Worm (Caenorhabditis elegans) whole organism, L1 larva: ENCODE data around the gene tbcb-1.

ENCODE experiments used
- C04F5.9 ChIP-seq: sonication (generic microtip); optimal IDR thresholded peaks from 2 replicates; lab custom pipeline; 2016; ENCODE audit warnings: missing genetic modification characterization, missing compliant biosample characterization
- C34B4.2 ChIP-seq: sonication (generic microtip); optimal IDR thresholded peaks from 2 replicates; lab custom pipeline; 2017; ENCODE audit warnings: mild to moderate bottlenecking, missing genetic modification characterization, missing compliant biosample characterization
- F16B12.6 ChIP-seq: fragments of 150-350 bp; optimal IDR thresholded peaks from 2 replicates; lab custom pipeline; 2014; ENCODE audit warnings: missing biosample characterization, missing genetic modification characterization
- aha-1 ChIP-seq: fragments of 150-350 bp; optimal IDR thresholded peaks from 2 replicates; lab custom pipeline; 2014; ENCODE audit warnings: missing biosample characterization, missing genetic modification characterization
- alr-1 ChIP-seq: fragments of 200-800 bp; sonication (Bioruptor generic); optimal IDR thresholded peaks from 2 replicates; lab custom pipeline; 2018; ENCODE audit warnings: borderline replicate concordance, mild to moderate bottlenecking, missing genetic modification characterization, missing compliant biosample characterization
- aly-2 ChIP-seq: fragments of 150-350 bp; optimal IDR thresholded peaks from 2 replicates; lab custom pipeline; 2014; ENCODE audit warnings: missing biosample characterization, missing genetic modification characterization
- ama-1 ChIP-seq: fragments of 150-350 bp; optimal IDR thresholded peaks from 2 replicates; lab custom pipeline; 2014
- blmp-1 ChIP-seq: fragments of 150-350 bp; optimal IDR thresholded peaks from 2 replicates; lab custom pipeline; 2014; ENCODE audit warnings: missing biosample characterization, missing genetic modification characterization
- ceh-82 ChIP-seq, 3 experiments: fragments of 150-350 bp in 1 of 3; sonication (generic microtip) in 2 of 3; optimal IDR thresholded peaks; 2 replicates each; lab custom pipeline; 2014 to 2017; ENCODE audit warnings: missing biosample characterization in 3 of 3, missing genetic modification characterization in 3 of 3
- ceh-88 ChIP-seq: fragments of 200-800 bp; sonication (Bioruptor generic); IDR thresholded peaks from 2 replicates; pipeline ENCODE4 v1.3.6; 2022; ENCODE audit warnings: missing genetic modification characterization, missing compliant biosample characterization
- efl-1 ChIP-seq, 4 experiments: fragments of 150-350 bp; optimal IDR thresholded peaks in 3 of 4; peaks in 1 of 4; 1 replicate in 1 of 4; 2 replicates in 3 of 4; lab custom pipeline; 2014; ENCODE audit warnings: missing biosample characterization in 2 of 4, missing genetic modification characterization in 2 of 4, missing genetic modification reagents in 2 of 4
- efl-3 ChIP-seq: fragments of 200-800 bp; sonication (Bioruptor generic); optimal IDR thresholded peaks from 2 replicates; lab custom pipeline; 2018; ENCODE audit warnings: mild to moderate bottlenecking, missing genetic modification characterization, missing compliant biosample characterization
- egl-13 ChIP-seq: sonication (generic microtip); optimal IDR thresholded peaks from 2 replicates; lab custom pipeline; 2016; ENCODE audit warnings: missing genotype, missing genetic modification reagents, missing genetic modification characterization, missing compliant biosample characterization
- elt-2 ChIP-seq: sonication (generic microtip); optimal IDR thresholded peaks from 2 replicates; lab custom pipeline; 2016; ENCODE audit warnings: missing genetic modification characterization, mild to moderate bottlenecking, inconsistent platforms, missing compliant biosample characterization, missing genetic modification reagents
- fkh-4 ChIP-seq: sonication (generic microtip); optimal IDR thresholded peaks from 2 replicates; lab custom pipeline; 2016; ENCODE audit warnings: missing compliant biosample characterization, missing genetic modification characterization, borderline replicate concordance
- fos-1 ChIP-seq: fragments of 150-350 bp; optimal IDR thresholded peaks from 2 replicates; lab custom pipeline; 2014; ENCODE audit warnings: missing biosample characterization, missing genetic modification characterization
- hpl-2 ChIP-seq: fragments of 150-350 bp; optimal IDR thresholded peaks from 2 replicates; lab custom pipeline; 2014; ENCODE audit warnings: missing biosample characterization, missing genetic modification reagents, missing genetic modification characterization
- isw-1 ChIP-seq: fragments of 200-800 bp; sonication (Bioruptor generic); IDR thresholded peaks from 2 replicates; pipeline ENCODE4 v1.3.6; 2022; ENCODE audit warnings: missing genetic modification characterization, missing compliant biosample characterization
- lin-13 ChIP-seq: fragments of 150-350 bp; optimal IDR thresholded peaks from 2 replicates; lab custom pipeline; 2014; ENCODE audit warnings: missing biosample characterization, missing genetic modification reagents, missing genetic modification characterization
- lin-14 ChIP-seq: fragments of 200-800 bp; sonication (Bioruptor generic); optimal IDR thresholded peaks from 2 replicates; lab custom pipeline; 2018; ENCODE audit warnings: mild to moderate bottlenecking, missing genetic modification characterization, moderate library complexity, missing compliant biosample characterization
- lin-15B ChIP-seq: fragments of 150-350 bp; sonication (generic microtip); optimal IDR thresholded peaks from 3 replicates; lab custom pipeline; 2014; ENCODE audit warnings: missing biosample characterization, missing genetic modification characterization
- lin-35 ChIP-seq, 2 experiments: fragments of 150-350 bp; optimal IDR thresholded peaks; 2 replicates each; lab custom pipeline; 2014; ENCODE audit warnings: missing biosample characterization in 2 of 2, missing genetic modification characterization in 2 of 2, missing genetic modification reagents in 2 of 2
- lin-39 ChIP-seq: fragments of 150-350 bp; optimal IDR thresholded peaks from 2 replicates; lab custom pipeline; 2014; ENCODE audit warnings: missing biosample characterization, missing genetic modification reagents, missing genetic modification characterization
- lir-3 ChIP-seq: sonication (generic microtip); optimal IDR thresholded peaks from 2 replicates; lab custom pipeline; 2016; ENCODE audit warnings: mild to moderate bottlenecking, missing genetic modification characterization, moderate library complexity, missing compliant biosample characterization; ENCODE audit not compliant: poor library complexity
- mdl-1 ChIP-seq, 2 experiments: fragments of 150-350 bp; optimal IDR thresholded peaks; 2 replicates each; lab custom pipeline; 2014 to 2017; ENCODE audit warnings: missing biosample characterization in 2 of 2, missing genetic modification characterization in 2 of 2, inconsistent platforms in 1 of 2
- mef-2 ChIP-seq: fragments of 150-350 bp; optimal IDR thresholded peaks from 2 replicates; lab custom pipeline; 2014; ENCODE audit warnings: missing biosample characterization, missing genetic modification characterization
- nhr-11 ChIP-seq: fragments of 150-350 bp; optimal IDR thresholded peaks from 2 replicates; lab custom pipeline; 2014; ENCODE audit warnings: missing biosample characterization, missing genetic modification characterization
- nhr-12 ChIP-seq: sonication (generic microtip); optimal IDR thresholded peaks from 2 replicates; lab custom pipeline; 2017; ENCODE audit warnings: missing biosample characterization, missing genetic modification characterization
- nhr-20 ChIP-seq: sonication (generic microtip); optimal IDR thresholded peaks from 2 replicates; lab custom pipeline; 2016; ENCODE audit warnings: mild to moderate bottlenecking, missing genetic modification characterization, missing compliant biosample characterization
- nhr-237 ChIP-seq: fragments of 150-350 bp; optimal IDR thresholded peaks from 2 replicates; lab custom pipeline; 2014; ENCODE audit warnings: missing biosample characterization, missing genetic modification characterization
- nhr-47 ChIP-seq: sonication (generic microtip); optimal IDR thresholded peaks from 2 replicates; lab custom pipeline; 2016; ENCODE audit warnings: mild to moderate bottlenecking, missing genetic modification characterization, moderate library complexity, missing compliant biosample characterization
- nhr-71 ChIP-seq: sonication (generic microtip); optimal IDR thresholded peaks from 2 replicates; lab custom pipeline; 2016; ENCODE audit warnings: mild to moderate bottlenecking, missing genetic modification characterization, moderate library complexity, missing compliant biosample characterization
- nhr-77 ChIP-seq: fragments of 150-350 bp; optimal IDR thresholded peaks from 2 replicates; lab custom pipeline; 2014; ENCODE audit warnings: missing biosample characterization, missing genetic modification characterization
- nhr-85 ChIP-seq: sonication (generic microtip); peaks from one replicate; lab custom pipeline; 2016; ENCODE audit warnings: missing genetic modification characterization, inconsistent platforms, missing compliant biosample characterization
- nhr-90 ChIP-seq: sonication (generic microtip); optimal IDR thresholded peaks from 2 replicates; lab custom pipeline; 2016; ENCODE audit warnings: mild to moderate bottlenecking, missing genetic modification characterization, missing compliant biosample characterization; ENCODE audit not compliant: poor library complexity
- pag-3 ChIP-seq: sonication (generic microtip); optimal IDR thresholded peaks from 2 replicates; lab custom pipeline; 2017; ENCODE audit warnings: missing genetic modification characterization, mild to moderate bottlenecking, missing compliant biosample characterization, antibody characterized with exemption, borderline replicate concordance; ENCODE audit not compliant: insufficient read depth
- pax-3 ChIP-seq: fragments of 200-800 bp; sonication (Bioruptor generic); optimal IDR thresholded peaks from 2 replicates; lab custom pipeline; 2018; ENCODE audit warnings: mild to moderate bottlenecking, missing genetic modification characterization, moderate library complexity, missing compliant biosample characterization
- rnt-1 ChIP-seq: sonication (generic microtip); optimal IDR thresholded peaks from 2 replicates; lab custom pipeline; 2016; ENCODE audit warnings: mild to moderate bottlenecking, missing genetic modification characterization, moderate library complexity, missing compliant biosample characterization
- snpc-4 ChIP-seq: fragments of 150-350 bp; optimal IDR thresholded peaks from 2 replicates; lab custom pipeline; 2014; ENCODE audit warnings: missing biosample characterization, missing genetic modification characterization
- snu-23 ChIP-seq: sonication (generic microtip); optimal IDR thresholded peaks from 2 replicates; lab custom pipeline; 2016; ENCODE audit warnings: missing genetic modification characterization, missing compliant biosample characterization
- sox-4 ChIP-seq: sonication (generic microtip); optimal IDR thresholded peaks from 2 replicates; lab custom pipeline; 2016; ENCODE audit warnings: missing genetic modification characterization, missing compliant biosample characterization
- sptf-1 ChIP-seq: fragments of 150-350 bp; optimal IDR thresholded peaks from 2 replicates; lab custom pipeline; 2014; ENCODE audit warnings: missing biosample characterization, missing genetic modification characterization
- sup-37 ChIP-seq: fragments of 200-800 bp; sonication (Bioruptor generic); optimal IDR thresholded peaks from 2 replicates; lab custom pipeline; 2018; ENCODE audit warnings: mild to moderate bottlenecking, missing genetic modification characterization, missing compliant biosample characterization
- swsn-7 ChIP-seq: sonication (generic microtip); optimal IDR thresholded peaks from 2 replicates; lab custom pipeline; 2016; ENCODE audit warnings: missing genetic modification characterization, missing compliant biosample characterization
- tbx-2 ChIP-seq: sonication (generic microtip); optimal IDR thresholded peaks from 2 replicates; lab custom pipeline; 2016; ENCODE audit warnings: missing genetic modification characterization, missing compliant biosample characterization
- unc-130 ChIP-seq: fragments of 150-350 bp; optimal IDR thresholded peaks from 2 replicates; lab custom pipeline; 2017; ENCODE audit warnings: missing biosample characterization, missing genetic modification characterization, inconsistent platforms
- unc-30 ChIP-seq: sonication (generic microtip); optimal IDR thresholded peaks from 2 replicates; lab custom pipeline; 2017; ENCODE audit warnings: missing biosample characterization, missing genetic modification characterization
- unc-86 ChIP-seq: sonication (generic microtip); optimal IDR thresholded peaks from 2 replicates; lab custom pipeline; 2016; ENCODE audit warnings: missing genetic modification characterization, missing compliant biosample characterization
- vab-15 ChIP-seq: sonication (generic microtip); optimal IDR thresholded peaks from 2 replicates; lab custom pipeline; 2017; ENCODE audit warnings: missing genotype, mild to moderate bottlenecking, missing genetic modification characterization, missing compliant biosample characterization
- xbp-1 ChIP-seq: sonication (generic microtip); optimal IDR thresholded peaks from 2 replicates; lab custom pipeline; 2016; ENCODE audit warnings: missing genetic modification characterization, missing compliant biosample characterization
- zag-1 ChIP-seq: fragments of 150-350 bp; optimal IDR thresholded peaks from 2 replicates; lab custom pipeline; 2014; ENCODE audit warnings: missing biosample characterization, missing genetic modification characterization
- zip-4 ChIP-seq: fragments of 200-800 bp; sonication (Bioruptor generic); optimal IDR thresholded peaks from 2 replicates; lab custom pipeline; 2018; ENCODE audit warnings: mild to moderate bottlenecking, missing genetic modification characterization, moderate library complexity, missing compliant biosample characterization

tbcb-1 gene

ce11 chrV:13591504-13592174 is at the start of gene tbcb-1:
Gene tbcb-1 (plus strand): TSS chrV:13592124.
- TF ChIP-seq nhr-90 (tag; lab: Kevin White, UChicago) (peak; percentile 37), sptf-1 (tag; lab: Kevin White, UChicago) (no peak), vab-15 (tag; lab: Kevin White, UChicago) (no peak), unc-86 (tag; lab: Kevin White, UChicago) (no peak), egl-13 (tag; lab: Kevin White, UChicago) (peak; percentile 26), mdl-1 (tag; optimal IDR thresholded peaks at IDR 0.05; lab: Kevin White, UChicago) (no peak), aly-2 (no peak), unc-30 (tag; lab: Kevin White, UChicago) (no peak), swsn-7 (peak; percentile 57), fkh-4 (peak; percentile 4), aha-1 (tag; lab: Kevin White, UChicago) (no peak), nhr-11 (no peak), efl-3 (GFP tag; lab: Kevin White, UChicago) (no peak), nhr-85 (peak; percentile 32), C34B4.2 (tag; lab: Kevin White, UChicago) (no peak), sup-37 (no peak), lin-14 (GFP tag; lab: Kevin White, UChicago) (no peak), snpc-4 (tag; lab: Kevin White, UChicago) (peak; percentile 0), ceh-88 (GFP tag; lab: Robert Waterston, UW) (no peak), zip-4 (GFP tag; lab: Kevin White, UChicago) (no peak), lin-13 (no peak), nhr-47 (peak; percentile 67), isw-1 (GFP tag; lab: Robert Waterston, UW) (no peak), lin-15B (tag; lab: Kevin White, UChicago) (peak; percentile 57), snu-23 (GFP tag; lab: Kevin White, UChicago) (peak; percentile 56), nhr-237 (no peak), nhr-71 (tag; lab: Kevin White, UChicago) (peak; percentile 66), zag-1 (tag; lab: Kevin White, UChicago) (no peak), nhr-77 (tag; lab: Kevin White, UChicago) (no peak), elt-2 (tag; lab: Kevin White, UChicago) (no peak), tbx-2 (peak; percentile 37), fos-1 (tag; lab: Kevin White, UChicago) (no peak), sox-4 (no peak), F16B12.6 (tag; lab: Kevin White, UChicago) (no peak), nhr-12 (no peak), efl-1 (optimal IDR thresholded peaks at IDR 0.05; lab: Kevin White, UChicago) (peak; percentile 46 to 66), efl-1 (GFP tag; optimal IDR thresholded peaks at IDR 0.05 in 1 of 2; lab: Kevin White, UChicago) (peak; percentile 58 to 95), hpl-2 (no peak), xbp-1 (peak; percentile 46), pag-3 (tag; lab: Kevin White, UChicago) (no peak), blmp-1 (tag; lab: Kevin White, UChicago) (peak; percentile 37), unc-130 (no peak), lir-3 (peak; percentile 29), pax-3 (tag; lab: Kevin White, UChicago) (no peak), ama-1 (lab: Kevin White, UChicago) (no peak), nhr-20 (peak; percentile 60), lin-39 (tag; lab: Kevin White, UChicago) (no peak), ceh-82 (tag; optimal IDR thresholded peaks at IDR 0.05; lab: Kevin White, UChicago) (peak in 2 of 3 experiments; percentile 35), rnt-1 (tag; lab: Kevin White, UChicago) (peak; percentile 58), alr-1 (no peak), C04F5.9 (tag; lab: Kevin White, UChicago) (no peak), mef-2 (tag; lab: Kevin White, UChicago) (no peak), lin-35 (GFP tag; optimal IDR thresholded peaks at IDR 0.05; lab: Kevin White, UChicago) (peak; percentile 47 to 52)
